Fruit fly (Drosophila melanogaster) whole organism, embryonic: ENCODE measurements around the gene MtnD.

Experiments used
- Asciz ChIP-seq: fragments of 200-800 bp; sonication (Bioruptor generic); optimal IDR thresholded peaks from 2 replicates; lab custom pipeline; 2017; ENCODE audit warnings: missing biosample characterization, mild to moderate bottlenecking, missing genetic modification characterization, missing genetic modification reagents
- CG10543 ChIP-seq: fragments of 200-800 bp; sonication (Bioruptor generic); optimal IDR thresholded peaks from 3 replicates; lab custom pipeline; 2017; ENCODE audit warnings: missing biosample characterization, mild to moderate bottlenecking, missing genetic modification characterization, moderate library complexity
- CG11456 ChIP-seq: fragments of 200-800 bp; sonication (Bioruptor generic); IDR thresholded peaks from 3 replicates; pipeline ENCODE4 v1.3.6; 2022; ENCODE audit warnings: missing biosample characterization, missing genetic modification characterization
- CG14050 ChIP-seq: fragments of 200-800 bp; sonication (Bioruptor generic); IDR thresholded peaks from 3 replicates; pipeline ENCODE4 v1.3.6; 2022; ENCODE audit warnings: missing biosample characterization, missing genetic modification characterization
- CG4282 ChIP-seq: fragments of 200-800 bp; sonication (Bioruptor generic); optimal IDR thresholded peaks from 2 replicates; lab custom pipeline; 2016; ENCODE audit warnings: missing biosample characterization, missing genetic modification characterization
- CG6272 ChIP-seq: fragments of 200-800 bp; sonication (Bioruptor generic); IDR thresholded peaks from 2 replicates; pipeline ENCODE4 v1.3.6; 2022; ENCODE audit warnings: missing biosample characterization, missing genetic modification characterization
- CG7372 ChIP-seq: fragments of 200-800 bp; sonication (Bioruptor generic); IDR thresholded peaks from 2 replicates; pipeline ENCODE4 v1.3.6; 2022; ENCODE audit warnings: missing biosample characterization, missing genetic modification characterization
- CG8359 ChIP-seq: fragments of 200-800 bp; sonication (Bioruptor generic); optimal IDR thresholded peaks from 2 replicates; lab custom pipeline; 2017; ENCODE audit warnings: missing biosample characterization, mild to moderate bottlenecking, missing genetic modification characterization, borderline replicate concordance
- Dfd ChIP-seq, 2 experiments: fragments of >200 bp; optimal IDR thresholded peaks; 2 replicates each; lab custom pipeline; 2017; ENCODE audit warnings: missing biosample characterization in 2 of 2, missing genetic modification characterization in 2 of 2
- Ets65A ChIP-seq: fragments of 200-800 bp; sonication (Bioruptor generic); peaks from one replicate; lab custom pipeline; 2016; ENCODE audit warnings: missing biosample characterization, missing genetic modification characterization
- Ets97D ChIP-seq: fragments of 200-800 bp; sonication (Bioruptor generic); optimal IDR thresholded peaks from 3 replicates; lab custom pipeline; 2016; ENCODE audit warnings: missing biosample characterization, missing genetic modification characterization
- GATAe ChIP-seq: fragments of 200-800 bp; sonication (Bioruptor generic); conservative IDR thresholded peaks from 2 replicates; pipeline ENCODE4 v1.3.6; 2022; ENCODE audit warnings: missing biosample characterization, missing genetic modification characterization
- HLH3B ChIP-seq: fragments of 200-800 bp; sonication (Bioruptor generic); IDR thresholded peaks from 2 replicates; pipeline ENCODE4 v1.3.6; 2022; ENCODE audit warnings: missing biosample characterization, missing genetic modification characterization
- Hey ChIP-seq: fragments of 200-800 bp; sonication (Bioruptor generic); optimal IDR thresholded peaks from 3 replicates; lab custom pipeline; 2018; ENCODE audit warnings: missing biosample characterization, mild to moderate bottlenecking, missing genetic modification characterization
- HmgZ ChIP-seq: fragments of 200-800 bp; sonication (Bioruptor generic); optimal IDR thresholded peaks from 2 replicates; lab custom pipeline; 2018; ENCODE audit warnings: missing biosample characterization, mild to moderate bottlenecking, missing genetic modification characterization
- Hsf ChIP-seq: fragments of 200-800 bp; sonication (Bioruptor generic); optimal IDR thresholded peaks from 3 replicates; lab custom pipeline; 2016; ENCODE audit warnings: missing biosample characterization, missing genetic modification characterization
- MTF-1 ChIP-seq: fragments of 200-800 bp; sonication (Bioruptor generic); optimal IDR thresholded peaks from 2 replicates; lab custom pipeline; 2018; ENCODE audit warnings: missing biosample characterization, mild to moderate bottlenecking, missing genetic modification characterization, borderline replicate concordance
- abd-A ChIP-seq: fragments of 200-800 bp; sonication (Bioruptor generic); optimal IDR thresholded peaks from 3 replicates; lab custom pipeline; 2019; ENCODE audit warnings: missing biosample characterization, mild to moderate bottlenecking, missing genetic modification characterization, moderate library complexity
- aop ChIP-seq: fragments of 200-800 bp; sonication (Bioruptor generic); IDR thresholded peaks from 2 replicates; pipeline ENCODE4 v1.3.6; 2022; ENCODE audit warnings: missing biosample characterization, missing genetic modification characterization
- az2 ChIP-seq: fragments of 200-800 bp; sonication (Bioruptor generic); optimal IDR thresholded peaks from 3 replicates; lab custom pipeline; 2016; ENCODE audit warnings: missing biosample characterization, missing genetic modification characterization
- br ChIP-seq: fragments of >200 bp; optimal IDR thresholded peaks from 2 replicates; lab custom pipeline; 2017
- cato ChIP-seq: fragments of 200-800 bp; sonication (Bioruptor generic); optimal IDR thresholded peaks from 2 replicates; lab custom pipeline; 2016; ENCODE audit warnings: missing biosample characterization, missing genetic modification characterization, borderline replicate concordance
- chinmo ChIP-seq: fragments of 200-800 bp; sonication (Bioruptor generic); IDR thresholded peaks from 4 replicates; pipeline ENCODE4 v1.3.6; 2022; ENCODE audit warnings: missing biosample characterization, missing genetic modification characterization; ENCODE audit not compliant: partially characterized antibody
- corto ChIP-seq: fragments of 200-800 bp; sonication (Bioruptor generic); optimal IDR thresholded peaks from 2 replicates; lab custom pipeline; 2016; ENCODE audit warnings: missing biosample characterization, mild to moderate bottlenecking, missing genetic modification characterization, moderate library complexity
- exex ChIP-seq: fragments of 200-800 bp; sonication (Bioruptor generic); optimal IDR thresholded peaks from 4 replicates; lab custom pipeline; 2018; ENCODE audit warnings: missing biosample characterization, mild to moderate bottlenecking, missing genetic modification characterization, moderate library complexity
- ham ChIP-seq: fragments of 200-800 bp; sonication (Bioruptor generic); IDR thresholded peaks from 2 replicates; pipeline ENCODE4 v1.3.6; 2022; ENCODE audit warnings: missing biosample characterization, missing genetic modification characterization
- lab ChIP-seq: fragments of 200-800 bp; sonication (Bioruptor generic); optimal IDR thresholded peaks from 3 replicates; lab custom pipeline; 2017; ENCODE audit warnings: missing biosample characterization, missing genetic modification characterization, mild to moderate bottlenecking, moderate library complexity, missing genetic modification reagents
- phol ChIP-seq: fragments of 200-800 bp; sonication (Bioruptor generic); optimal IDR thresholded peaks from 3 replicates; lab custom pipeline; 2018; ENCODE audit warnings: missing biosample characterization, mild to moderate bottlenecking, missing genetic modification characterization, moderate library complexity
- sqz ChIP-seq: fragments of 200-800 bp; sonication (Bioruptor generic); optimal IDR thresholded peaks from 3 replicates; lab custom pipeline; 2018; ENCODE audit warnings: missing biosample characterization, mild to moderate bottlenecking, missing genetic modification characterization
- sug ChIP-seq: fragments of 200-800 bp; optimal IDR thresholded peaks from 2 replicates; lab custom pipeline; 2019; ENCODE audit warnings: missing biosample characterization, mild to moderate bottlenecking, missing genetic modification characterization, moderate library complexity
- tup ChIP-seq: fragments of 200-800 bp; sonication (Bioruptor generic); optimal IDR thresholded peaks from 2 replicates; lab custom pipeline; 2016; ENCODE audit warnings: missing biosample characterization, mild to moderate bottlenecking, missing genetic modification characterization, moderate library complexity
- unpg ChIP-seq: fragments of 200-800 bp; sonication (Bioruptor generic); optimal IDR thresholded peaks from 3 replicates; lab custom pipeline; 2018; ENCODE audit warnings: missing biosample characterization, mild to moderate bottlenecking, missing genetic modification characterization, moderate library complexity

MtnD gene

DNA sequence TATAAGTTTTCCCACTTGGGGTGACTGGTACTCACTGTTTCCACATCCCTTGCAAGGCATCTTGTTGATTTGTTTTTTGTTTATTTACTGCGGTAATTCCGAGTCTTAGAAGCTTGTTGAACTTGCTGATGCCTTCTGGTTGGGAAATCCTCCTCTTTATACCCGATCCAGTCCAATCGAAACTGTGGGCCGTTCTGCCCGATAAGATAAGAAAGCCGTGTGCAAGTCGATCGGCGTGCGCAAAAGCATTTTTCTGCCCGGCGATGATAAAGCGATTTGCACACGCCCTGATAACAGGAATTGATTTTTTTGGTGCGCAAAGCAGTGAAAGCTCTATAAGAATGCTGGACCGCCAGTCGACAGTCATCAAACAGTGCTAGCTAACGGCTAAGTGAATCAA, at the start of gene MtnD, which contains the start of gene MtnE:
MtnD (plus strand) TSS at position 388 of the 400 bp plus-strand sequence.
MtnE (minus strand) TSS at position 130 of the 400 bp plus-strand sequence.
- peak; percentile 83; the same call in 1 of the 2 replicates for TF ChIP-seq GATAe (GFP tag; lab: Robert Waterston, UW)
- 0 out of 4 replicates have a peak, but pooled peaks have one; percentile 41 for TF ChIP-seq chinmo (GFP tag; lab: Robert Waterston, UW)
- TF ChIP-seq CG11456 (GFP tag; lab: Robert Waterston, UW): 0 out of 3 replicates have a peak, but pooled peaks have one; percentile 6
- TF ChIP-seq MTF-1 (GFP tag; lab: Kevin White, UChicago): peak; percentile 97
- TF ChIP-seq corto (GFP tag; lab: Kevin White, UChicago): peak; percentile 39
- no peak for TF ChIP-seq CG6272
- peak; percentile 16 for TF ChIP-seq lab (GFP tag; lab: Kevin White, UChicago)
- TF ChIP-seq aop: no peak
- TF ChIP-seq exex (tag; lab: Kevin White, UChicago): peak; percentile 65

DNA sequence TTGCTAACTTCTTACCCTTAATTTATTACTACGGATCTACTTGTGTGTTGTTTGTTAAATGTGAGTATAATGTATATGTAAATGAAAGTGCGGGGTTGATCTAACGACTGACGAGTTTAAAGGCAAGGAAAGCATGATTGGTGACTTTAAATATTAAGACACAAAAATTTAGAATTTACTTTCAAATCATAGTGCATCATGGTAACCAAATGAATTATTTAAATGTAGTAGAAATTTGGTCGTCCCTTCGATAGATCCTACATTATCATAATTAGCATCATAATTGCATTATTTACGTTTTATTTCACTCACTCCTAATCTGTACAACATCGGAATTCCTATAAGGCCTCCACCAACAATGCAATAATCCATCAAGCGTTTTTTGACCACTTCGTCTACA, 33.4 kb upstream of the MtnD start, which contains the start of gene Dic2:
Dic2 (minus strand) TSS at position 101 of the 400 bp plus-strand sequence.
- TF ChIP-seq az2 (GFP tag; lab: Kevin White, UChicago) (no peak), CG14050 (GFP tag; lab: Robert Waterston, UW) (no peak), cato (GFP tag; lab: Kevin White, UChicago) (no peak)

DNA sequence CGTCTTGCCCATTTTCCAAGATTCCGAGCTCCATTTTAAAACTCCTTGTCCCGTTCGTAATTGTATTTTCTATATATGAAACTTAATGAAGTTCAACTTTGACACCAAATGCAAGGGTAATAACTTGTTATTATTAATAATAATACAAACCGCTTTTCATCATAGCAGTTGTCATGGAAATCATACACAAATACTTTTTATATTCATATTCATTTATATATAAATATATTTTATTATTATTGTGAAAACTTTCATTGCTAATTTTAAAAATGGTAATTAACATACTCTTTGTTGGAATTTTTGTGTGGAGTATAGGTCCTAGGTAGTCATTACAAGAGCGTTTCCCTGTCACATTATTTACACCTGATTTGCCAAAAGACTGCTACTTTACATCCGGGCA, 32.9 kb upstream of the MtnD start, which contains the start of gene CG46441:
CG46441 (minus strand) TSS at position 101 of the 400 bp plus-strand sequence.
- TF ChIP-seq Hsf (no peak), HmgZ (no peak), tup (GFP tag; lab: Kevin White, UChicago) (no peak), abd-A (tag; lab: Kevin White, UChicago) (no peak), Asciz (GFP tag; lab: Kevin White, UChicago) (no peak), sqz (GFP tag; lab: Kevin White, UChicago) (no peak), CG4282 (GFP tag; lab: Kevin White, UChicago) (no peak)

DNA sequence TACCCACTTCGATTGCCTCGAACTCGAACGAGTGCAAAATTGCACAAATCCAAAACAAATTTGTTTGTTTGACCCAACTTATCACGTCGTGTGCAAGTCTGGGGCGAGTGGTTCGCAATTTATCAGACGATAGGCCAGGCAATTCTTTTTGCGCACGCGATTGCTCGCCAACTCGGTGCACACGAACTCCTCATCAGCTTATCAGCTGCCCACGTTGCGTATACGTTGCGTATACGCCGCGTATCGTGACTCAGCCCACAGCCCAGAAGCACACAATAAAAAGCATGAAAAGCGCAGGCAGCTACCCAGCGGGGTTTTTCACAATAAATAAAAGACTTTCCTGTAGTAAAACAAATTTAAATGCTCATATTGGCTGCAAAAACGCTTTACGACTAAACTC, 31.1 kb upstream of the MtnD start, which contains the start of gene MtnB:
MtnB (minus strand) TSS at position 101 of the 400 bp plus-strand sequence.
- TF ChIP-seq Ets65A (peak; percentile 45), br (lab: Kevin White, UChicago) (no peak), CG7372 (peak; percentile 71), HLH3B (0 out of 2 replicates have a peak, but pooled peaks have one; percentile 13)

DNA sequence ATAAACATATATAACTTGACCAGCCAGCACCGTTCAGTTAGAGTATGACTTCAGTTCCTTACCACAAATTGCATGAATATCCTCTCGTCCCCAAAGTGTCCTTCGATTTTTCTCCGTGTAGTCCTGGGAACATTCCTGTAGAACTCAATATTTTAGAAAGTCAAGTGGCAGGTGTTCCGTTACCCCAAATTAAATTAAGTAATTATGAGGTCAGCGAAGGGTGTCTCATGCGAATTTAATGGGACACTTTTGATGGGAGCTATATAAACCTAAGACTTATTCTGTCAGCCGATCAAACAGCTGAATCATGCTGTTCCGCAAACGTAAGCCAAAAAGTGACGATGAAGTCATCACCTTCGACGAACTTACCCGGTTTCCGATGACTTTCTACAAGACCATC, 30.3 kb upstream of the MtnD start, which contains the start of gene Or92a:
Or92a (plus strand) TSS at position 301 of the 400 bp plus-strand sequence.
- no peak for TF ChIP-seq sug
- TF ChIP-seq Ets97D (GFP tag; lab: Kevin White, UChicago): no peak
- no peak for TF ChIP-seq Hey (tag; lab: Kevin White, UChicago)
- no peak for TF ChIP-seq CG11456 (GFP tag; lab: Robert Waterston, UW)
- TF ChIP-seq CG8359 (GFP tag; lab: Kevin White, UChicago): no peak
- no peak for TF ChIP-seq ham (GFP tag; lab: Robert Waterston, UW)
- no peak for TF ChIP-seq phol (tag; lab: Kevin White, UChicago)
- TF ChIP-seq Dfd (GFP tag; optimal IDR thresholded peaks at IDR 0.05; lab: Kevin White, UChicago): no peak
- TF ChIP-seq unpg (GFP tag; lab: Kevin White, UChicago): no peak
- TF ChIP-seq CG10543: no peak
